Worm (Caenorhabditis elegans): ENCODE results near the gene epn-1.

ce11 chrX:14775222-14775621, 43.1 kb downstream of the epn-1 start:
- TF ChIP-seq tbx-11 (GFP tag; IDR thresholded peaks at IDR 0.05) (no peak), B0310.2 (tag; optimal IDR thresholded peaks at IDR 0.05) (no peak), ama-1 (optimal IDR thresholded peaks at IDR 0.05) (no peak), flt-1 (GFP tag; IDR thresholded peaks at IDR 0.05) (no peak), hmg-4 (GFP tag; optimal IDR thresholded peaks at IDR 0.05) (no peak), hnd-1 (tag; optimal IDR thresholded peaks at IDR 0.05) (no peak), tra-4 (tag; optimal IDR thresholded peaks at IDR 0.05) (no peak), F13C5.2 (tag; optimal IDR thresholded peaks at IDR 0.05) (no peak), scrt-1 (GFP tag; IDR thresholded peaks at IDR 0.05) (no peak)
